Worm (Caenorhabditis elegans) whole organism, dauer: ENCODE results near the gene clec-238.
"Not testable (repeated sequence)": the region's sequence is repeated elsewhere in the genome, so short reads cannot be mapped to it uniquely, and the experiment has no call there.

ENCODE experiments used
- unc-62 ChIP-seq: sonication (generic microtip); optimal IDR thresholded peaks from 2 replicates; lab custom pipeline; 2017; ENCODE audit warnings: missing biosample characterization, missing genetic modification reagents, missing genetic modification characterization

The clec-238 gene

ce11 chrV:16951504-16951903 lies at the start of gene clec-238:
Gene clec-238 (plus strand): TSS chrV:16951804.
- no peak for TF ChIP-seq unc-62 (GFP tag; lab: Kevin White, UChicago)

ce11 chrV:16902726-16903125 lies 48.9 kb upstream of the clec-238 start, which contains the start of gene srd-68:
Gene srd-68 (minus strand): TSS chrV:16902826.
- TF ChIP-seq unc-62 (GFP tag; lab: Kevin White, UChicago), result no peak

DNA sequence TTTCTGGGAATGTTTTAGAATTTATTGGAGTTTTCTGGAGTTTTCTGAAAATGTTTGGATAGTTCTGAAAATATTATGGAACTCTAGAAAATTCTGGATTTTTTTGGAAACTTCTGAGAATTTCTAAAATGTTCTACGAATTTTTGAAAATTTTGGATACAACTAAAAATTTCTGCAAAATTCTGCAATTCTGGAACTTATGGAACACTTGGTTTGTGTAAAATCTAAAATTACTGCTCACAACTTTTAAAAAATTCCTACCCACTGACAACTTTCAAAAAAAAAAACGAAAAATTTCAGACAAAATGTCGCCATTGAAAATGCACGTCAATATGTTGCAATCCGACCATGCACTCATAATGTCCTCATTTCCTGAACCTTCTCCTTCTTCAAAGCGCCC lies 47.0 kb upstream of the clec-238 start, which contains the start of gene nhr-262:
Gene nhr-262, plus strand, starts transcription at position 301 of the 400 bp plus-strand sequence.
- no peak for TF ChIP-seq unc-62 (GFP tag; lab: Kevin White, UChicago)

DNA sequence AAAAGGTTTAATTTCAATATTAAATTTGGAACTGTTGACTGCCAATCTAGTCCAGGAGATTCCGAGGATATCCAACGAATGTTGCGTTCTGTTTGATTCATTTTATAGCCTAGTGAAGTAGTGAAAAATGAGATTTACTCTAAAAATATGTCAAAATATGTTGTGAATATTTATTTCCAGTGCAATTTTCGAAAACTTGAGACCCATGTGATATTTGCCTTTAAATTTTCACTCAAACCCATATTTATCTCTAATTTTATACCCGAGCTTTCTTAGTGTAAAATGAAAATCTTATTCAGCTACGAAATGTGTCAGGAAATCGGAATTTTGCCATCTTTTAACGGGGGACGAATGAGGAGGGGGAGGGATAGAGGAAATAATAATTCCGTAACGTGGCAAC lies 41.7 kb upstream of the clec-238 start, which contains the start of gene F09C6.16:
Gene F09C6.16, minus strand, starts transcription at position 101 of the 400 bp plus-strand sequence.
- TF ChIP-seq unc-62 (GFP tag; lab: Kevin White, UChicago), result no peak

- no peak for TF ChIP-seq unc-62 (GFP tag; lab: Kevin White, UChicago)
Observed at ce11 chrV:16910864-16911263, 40.7 kb upstream of the clec-238 start.

DNA sequence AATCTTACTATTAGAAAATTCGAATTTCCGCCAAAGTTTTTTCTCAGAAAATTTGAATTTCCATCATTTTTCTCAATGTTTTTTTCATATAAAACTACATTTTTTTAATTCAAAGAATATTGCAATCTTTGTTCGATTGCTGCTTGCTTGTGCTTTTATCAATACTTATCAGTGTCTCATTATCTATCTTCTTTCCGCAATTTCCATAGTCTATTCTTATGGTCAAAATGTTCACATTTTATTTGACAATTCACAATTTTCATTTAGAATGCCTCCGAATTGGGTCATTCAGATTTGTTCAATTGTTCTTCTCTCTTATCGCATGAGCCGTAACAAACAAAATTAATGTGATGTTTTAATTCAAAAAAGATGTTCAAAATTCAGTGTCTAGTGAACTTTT lies 40.3 kb upstream of the clec-238 start:
- no peak for TF ChIP-seq unc-62 (GFP tag; lab: Kevin White, UChicago)

DNA sequence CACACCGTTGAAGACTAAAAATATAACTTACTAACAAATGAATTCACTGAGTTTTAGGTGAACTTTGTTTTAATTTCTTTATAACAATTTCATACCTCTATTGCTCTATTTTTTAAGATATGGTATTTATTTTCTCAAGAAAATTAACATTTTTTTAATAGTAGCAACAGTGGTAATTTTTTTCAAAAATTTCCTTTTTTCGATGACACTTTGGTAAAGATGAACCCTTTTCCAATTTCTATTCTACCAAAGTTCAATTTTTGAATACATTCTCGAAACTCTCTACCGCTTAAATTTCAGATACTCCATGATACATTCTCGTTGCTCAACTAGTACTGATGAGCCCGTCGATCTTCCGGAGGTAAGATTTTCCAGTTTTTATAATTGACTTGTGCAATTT lies 39.7 kb upstream of the clec-238 start, which contains the start of gene nhr-116:
Gene nhr-116, plus strand, starts transcription at position 301 of the 400 bp plus-strand sequence.
- no peak for TF ChIP-seq unc-62 (GFP tag; lab: Kevin White, UChicago)

ce11 chrV:16916079-16916478 lies 35.5 kb upstream of the clec-238 start, which contains the start of gene F09C6.10:
Gene F09C6.10 (minus strand): TSS chrV:16916179.
- TF ChIP-seq unc-62 (GFP tag; lab: Kevin White, UChicago), result no peak

DNA sequence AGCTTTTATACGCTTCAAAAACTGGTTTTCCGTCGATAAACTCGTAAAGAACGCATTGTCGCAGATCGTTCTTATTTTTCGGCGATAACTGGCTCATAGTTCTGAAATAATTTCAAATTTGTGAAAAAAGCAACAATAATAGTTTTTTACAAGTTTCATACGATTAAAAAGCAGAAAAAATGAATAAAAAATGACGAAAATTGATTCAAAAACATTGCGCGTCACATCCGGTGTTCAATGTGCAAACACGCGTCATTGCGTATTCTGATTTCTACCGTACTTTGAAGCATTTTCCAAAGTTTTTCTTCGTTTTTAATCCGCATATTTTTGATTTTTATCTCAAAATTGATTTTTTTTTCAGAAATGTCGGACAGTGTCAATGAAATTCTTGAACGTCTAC lies 33.2 kb upstream of the clec-238 start, which contains the start of the genes fbxa-206 and Y102A5C.2:
Gene fbxa-206, minus strand, starts transcription at position 101 of the 400 bp plus-strand sequence.
Gene Y102A5C.2, plus strand, starts transcription at position 354 of the 400 bp plus-strand sequence.
- no peak for TF ChIP-seq unc-62 (GFP tag; lab: Kevin White, UChicago)

DNA sequence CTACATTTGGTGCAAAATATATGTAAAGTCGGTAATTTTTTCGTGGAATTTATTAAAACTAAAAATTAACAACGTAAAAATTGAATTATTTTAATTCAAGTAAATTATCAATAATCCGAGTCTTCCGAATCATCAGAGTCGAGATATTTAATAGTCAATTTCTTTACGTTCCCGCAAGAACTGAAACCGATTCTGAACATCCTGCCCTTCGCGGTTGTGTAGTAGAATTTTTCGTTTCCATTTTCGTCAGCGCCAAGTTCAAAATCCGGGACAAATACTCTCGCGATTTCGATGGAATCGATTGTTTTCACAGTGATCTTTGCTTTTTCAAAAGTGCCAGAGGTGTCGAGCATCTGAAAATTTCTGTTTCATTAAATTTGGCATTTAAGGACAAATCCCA lies 31.9 kb upstream of the clec-238 start:
- TF ChIP-seq unc-62 (GFP tag; lab: Kevin White, UChicago), result no peak

DNA sequence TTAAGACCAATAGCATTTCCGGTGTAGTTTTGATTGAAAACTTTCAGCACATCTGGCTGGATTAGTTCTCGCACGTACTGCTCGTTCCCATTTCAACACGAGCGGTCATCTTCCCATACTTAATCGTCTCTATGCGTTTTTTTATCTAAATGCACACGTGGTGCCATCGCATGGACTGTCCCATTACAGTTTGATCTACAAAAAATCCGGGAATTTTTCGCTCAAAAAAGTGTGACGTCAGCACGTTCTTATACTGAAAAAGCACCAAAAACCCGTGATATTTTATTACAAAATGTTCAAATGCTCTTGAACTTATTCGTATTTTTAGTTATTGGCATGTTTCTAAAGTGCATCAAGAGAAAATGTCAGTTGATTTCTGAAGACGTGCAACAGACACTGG lies 29.7 kb upstream of the clec-238 start, which contains the start of gene Y102A5C.4:
Gene Y102A5C.4, plus strand, starts transcription at position 301 of the 400 bp plus-strand sequence.
- TF ChIP-seq unc-62 (GFP tag; lab: Kevin White, UChicago), result no peak

- no peak for TF ChIP-seq unc-62 (GFP tag; lab: Kevin White, UChicago)
Observed at ce11 chrV:16927345-16927744, 24.3 kb upstream of the clec-238 start, which contains the start of gene Y102A5C.36. Gene Y102A5C.36 (minus strand): TSS chrV:16927445.

- not testable (repeated sequence) for TF ChIP-seq unc-62 (GFP tag; lab: Kevin White, UChicago)
Observed at ce11 chrV:16938731-16939130, 12.9 kb upstream of the clec-238 start, which contains the start of gene fbxa-148. Gene fbxa-148 (plus strand): TSS chrV:16939031.

DNA sequence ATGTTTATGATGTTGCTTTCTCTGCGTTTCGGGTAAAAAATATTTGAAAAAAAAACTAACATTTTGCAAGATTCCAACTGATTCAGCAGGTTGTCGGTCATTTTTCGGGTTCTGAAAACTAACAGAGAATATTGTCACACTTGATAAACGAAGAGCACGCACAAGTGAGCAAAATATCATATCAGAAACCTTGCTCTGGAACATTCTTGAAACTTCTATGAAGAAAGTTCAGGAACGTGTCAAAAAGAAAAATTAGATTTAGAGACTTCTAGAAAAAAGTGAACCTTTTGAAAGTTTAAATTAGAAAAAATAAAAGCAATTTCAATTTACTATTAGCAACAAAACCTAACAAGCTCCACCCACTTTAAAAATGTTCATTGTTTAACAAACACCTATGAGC lies 3.6 kb upstream of the clec-238 start, which contains the start of gene fbxa-112:
Gene fbxa-112, minus strand, starts transcription at position 101 of the 400 bp plus-strand sequence.
- not testable (repeated sequence) for TF ChIP-seq unc-62 (GFP tag; lab: Kevin White, UChicago)

DNA sequence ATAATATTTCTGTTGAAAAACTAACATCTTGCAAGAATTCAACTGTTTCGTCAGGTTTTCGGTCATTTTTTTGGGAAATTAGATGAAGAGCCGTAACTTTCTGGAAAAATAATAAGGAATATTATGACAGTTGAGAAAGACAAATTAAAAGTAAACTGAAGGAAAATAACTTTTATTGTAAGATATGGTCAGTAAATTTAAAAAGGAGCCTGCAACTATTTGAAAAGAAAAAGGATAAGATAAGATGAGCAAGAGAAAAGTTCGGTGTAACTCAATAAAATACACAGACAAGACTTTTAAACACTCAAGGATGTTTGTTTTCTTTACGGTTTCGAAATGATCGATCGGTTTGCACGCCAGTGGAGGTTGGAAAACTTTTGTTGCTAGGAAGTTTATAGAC lies 2.0 kb upstream of the clec-238 start, which contains the start of gene fbxa-111:
Gene fbxa-111, minus strand, starts transcription at position 101 of the 400 bp plus-strand sequence.
- TF ChIP-seq unc-62 (GFP tag; lab: Kevin White, UChicago), result not testable (repeated sequence)

- TF ChIP-seq unc-62 (GFP tag; lab: Kevin White, UChicago), result no peak
Observed at ce11 chrV:16950036-16950435, 1.6 kb upstream of the clec-238 start.

ce11 chrV:16954766-16955165 lies 3.2 kb downstream of the clec-238 start, which contains the start of gene srh-206:
Gene srh-206 (minus strand): TSS chrV:16954866.
- TF ChIP-seq unc-62 (GFP tag; lab: Kevin White, UChicago), result no peak
